Worm (Caenorhabditis elegans): Measurements from ENCODE around the gene mes-2.

ce11 chrII:14408312-14408711 is 24.5 kb downstream of the mes-2 start, which contains the start of gene F26H11.4:
- TF ChIP-seq tbp1 (GFP tag; optimal IDR thresholded peaks at IDR 0.05) (no peak), Y67H2A.10 (GFP tag; conservative IDR thresholded peaks at IDR 0.05) (no peak), unc-62 (GFP tag; optimal IDR thresholded peaks at IDR 0.05) (no peak), bed-2 (GFP tag; IDR thresholded peaks at IDR 0.05) (no peak), pbrm-1 (GFP tag; IDR thresholded peaks at IDR 0.05) (no peak), sea-2 (GFP tag; IDR thresholded peaks at IDR 0.05) (no peak), lin-26 (GFP tag; IDR thresholded peaks at IDR 0.05) (no peak)
